Fruit fly (Drosophila melanogaster) whole organism, embryonic: ENCODE measurements around the gene CG5973.
A peak's percentile ranks its signal among the peaks of the same experiment; 100 is the strongest.

Source experiments
- Asciz ChIP-seq: fragments of 200-800 bp; sonication (Bioruptor generic); optimal IDR thresholded peaks from 2 replicates; lab custom pipeline; 2017; ENCODE audit warnings: missing biosample characterization, mild to moderate bottlenecking, missing genetic modification characterization, missing genetic modification reagents
- CG12071 ChIP-seq: fragments of 200-800 bp; sonication (Bioruptor generic); optimal IDR thresholded peaks from 3 replicates; lab custom pipeline; 2018; ENCODE audit warnings: missing biosample characterization, mild to moderate bottlenecking, missing genetic modification characterization
- CG12236 ChIP-seq: fragments of 200-800 bp; sonication (Bioruptor generic); optimal IDR thresholded peaks from 2 replicates; lab custom pipeline; 2016; ENCODE audit warnings: missing biosample characterization, missing genetic modification characterization
- CG12942 ChIP-seq: fragments of 200-800 bp; sonication (Bioruptor generic); optimal IDR thresholded peaks from 3 replicates; lab custom pipeline; 2016; ENCODE audit warnings: missing biosample characterization, missing genetic modification characterization
- CG14441 ChIP-seq: fragments of 200-800 bp; sonication (Bioruptor generic); IDR thresholded peaks from 2 replicates; pipeline ENCODE4 v1.3.6; 2022; ENCODE audit warnings: missing biosample characterization, missing genetic modification characterization
- CG16813 ChIP-seq: fragments of 200-800 bp; sonication (Bioruptor generic); IDR thresholded peaks from 3 replicates; pipeline ENCODE4 v1.3.6; 2022; ENCODE audit warnings: missing biosample characterization, missing genetic modification characterization; ENCODE audit not compliant: partially characterized antibody
- CG32767 ChIP-seq: fragments of 200-800 bp; sonication (Bioruptor generic); IDR thresholded peaks from 2 replicates; pipeline ENCODE4 v1.3.6; 2022; ENCODE audit warnings: missing biosample characterization, missing genetic modification characterization
- CG32772 ChIP-seq: fragments of 200-800 bp; sonication (Bioruptor generic); IDR thresholded peaks from 2 replicates; pipeline ENCODE4 v1.3.6; 2022; ENCODE audit warnings: missing biosample characterization, missing genetic modification characterization
- CG3407 ChIP-seq: fragments of 200-800 bp; sonication (Bioruptor generic); optimal IDR thresholded peaks from 2 replicates; lab custom pipeline; 2018; ENCODE audit warnings: missing biosample characterization, mild to moderate bottlenecking, missing genetic modification characterization
- CG4404 ChIP-seq: fragments of 200-800 bp; sonication (Bioruptor generic); IDR thresholded peaks from 2 replicates; pipeline ENCODE4 v1.3.6; 2022; ENCODE audit warnings: missing biosample characterization, missing genetic modification characterization
- CG4707 ChIP-seq: fragments of 200-800 bp; sonication (Bioruptor generic); optimal IDR thresholded peaks from 2 replicates; lab custom pipeline; 2018; ENCODE audit warnings: missing biosample characterization, mild to moderate bottlenecking, missing genetic modification characterization, moderate library complexity
- CG4854 ChIP-seq: fragments of 200-800 bp; sonication (Bioruptor generic); optimal IDR thresholded peaks from 2 replicates; lab custom pipeline; 2016; ENCODE audit warnings: missing biosample characterization, missing genetic modification characterization, inconsistent platforms
- CG6689 ChIP-seq: fragments of 200-800 bp; sonication (Bioruptor generic); IDR thresholded peaks from 2 replicates; pipeline ENCODE4 v1.3.6; 2022; ENCODE audit warnings: missing biosample characterization, missing genetic modification characterization
- CG7786 ChIP-seq: fragments of 200-800 bp; sonication (Bioruptor generic); optimal IDR thresholded peaks from 2 replicates; lab custom pipeline; 2016; ENCODE audit warnings: missing biosample characterization, missing genetic modification characterization
- CG7928 ChIP-seq: fragments of 200-800 bp; sonication (Bioruptor generic); optimal IDR thresholded peaks from 2 replicates; lab custom pipeline; 2017; ENCODE audit warnings: missing biosample characterization, mild to moderate bottlenecking, missing genetic modification characterization
- CG8089 ChIP-seq: fragments of 200-800 bp; sonication (Bioruptor generic); optimal IDR thresholded peaks from 3 replicates; lab custom pipeline; 2016; ENCODE audit warnings: missing biosample characterization, missing genetic modification characterization
- CG9215 ChIP-seq: fragments of 200-800 bp; sonication (Bioruptor generic); IDR thresholded peaks from 2 replicates; pipeline ENCODE4 v1.3.6; 2022; ENCODE audit warnings: missing biosample characterization, missing genetic modification characterization
- CrebB ChIP-seq: fragments of 200-800 bp; sonication (Bioruptor generic); optimal IDR thresholded peaks from 3 replicates; lab custom pipeline; 2018; ENCODE audit warnings: missing biosample characterization, mild to moderate bottlenecking, missing genetic modification characterization
- D19B ChIP-seq: fragments of 200-800 bp; sonication (Bioruptor generic); optimal IDR thresholded peaks from 2 replicates; lab custom pipeline; 2017; ENCODE audit warnings: missing biosample characterization, mild to moderate bottlenecking, missing genetic modification characterization
- Drgx ChIP-seq: fragments of 200-800 bp; sonication (Bioruptor generic); IDR thresholded peaks from 2 replicates; pipeline ENCODE4 v1.3.6; 2022; ENCODE audit warnings: missing biosample characterization, missing genetic modification characterization
- Gsc ChIP-seq: fragments of 200-800 bp; sonication (Bioruptor generic); IDR thresholded peaks from 2 replicates; pipeline ENCODE4 v1.3.6; 2022; ENCODE audit warnings: missing biosample characterization, missing genetic modification characterization
- H15 ChIP-seq: fragments of 200-800 bp; sonication (Bioruptor generic); IDR thresholded peaks from 3 replicates; pipeline ENCODE4 v1.3.6; 2022; ENCODE audit warnings: missing biosample characterization, missing genetic modification characterization
- Hand ChIP-seq: fragments of 200-800 bp; sonication (Bioruptor generic); optimal IDR thresholded peaks from 2 replicates; lab custom pipeline; 2017; ENCODE audit warnings: mild to moderate bottlenecking, missing biosample characterization, missing genetic modification reagents, missing genetic modification characterization
- Hmr ChIP-seq: fragments of 200-800 bp; sonication (Bioruptor generic); optimal IDR thresholded peaks from 3 replicates; lab custom pipeline; 2017; ENCODE audit warnings: mild to moderate bottlenecking, missing biosample characterization, missing genetic modification reagents, missing genetic modification characterization
- Hr51 ChIP-seq, 2 experiments: fragments of 200-800 bp; sonication (Bioruptor generic); optimal IDR thresholded peaks; 2 replicates in 1 of 2; 3 replicates in 1 of 2; lab custom pipeline; 2016 to 2018; ENCODE audit warnings: missing biosample characterization in 2 of 2, missing genetic modification characterization in 2 of 2, mild to moderate bottlenecking in 1 of 2, moderate library complexity in 1 of 2
- Kr ChIP-seq: fragments of 200-800 bp; sonication (Bioruptor generic); optimal IDR thresholded peaks from 2 replicates; lab custom pipeline; 2017; ENCODE audit warnings: missing biosample characterization, mild to moderate bottlenecking, missing genetic modification characterization
- Meics ChIP-seq: fragments of 200-800 bp; sonication (Bioruptor generic); optimal IDR thresholded peaks from 2 replicates; lab custom pipeline; 2017; ENCODE audit warnings: missing biosample characterization, mild to moderate bottlenecking, missing genetic modification characterization
- Mes4 ChIP-seq: fragments of 200-800 bp; sonication (Bioruptor generic); optimal IDR thresholded peaks from 2 replicates; lab custom pipeline; 2016; ENCODE audit warnings: missing biosample characterization, missing genetic modification characterization
- Rx ChIP-seq: fragments of 200-800 bp; sonication (Bioruptor generic); IDR thresholded peaks from 2 replicates; pipeline ENCODE4 v1.3.6; 2022; ENCODE audit warnings: missing biosample characterization, missing genetic modification characterization
- Scr ChIP-seq: fragments of 200-800 bp; sonication (Bioruptor generic); IDR thresholded peaks from 2 replicates; pipeline ENCODE4 v1.3.6; 2022; ENCODE audit warnings: missing biosample characterization, missing genetic modification characterization; ENCODE audit not compliant: partially characterized antibody
- Sin3A ChIP-seq: fragments of >200 bp; optimal IDR thresholded peaks from 2 replicates; lab custom pipeline; 2018
- Spps ChIP-seq: fragments of 200-800 bp; sonication (Bioruptor generic); optimal IDR thresholded peaks from 2 replicates; lab custom pipeline; 2018; ENCODE audit warnings: missing biosample characterization, mild to moderate bottlenecking, missing genetic modification characterization
- al ChIP-seq: fragments of 200-800 bp; sonication (Bioruptor generic); IDR thresholded peaks from 2 replicates; pipeline ENCODE4 v1.3.6; 2022; ENCODE audit warnings: missing biosample characterization, missing genetic modification characterization
- amos ChIP-seq: fragments of 200-800 bp; sonication (Bioruptor generic); IDR thresholded peaks from 2 replicates; pipeline ENCODE4 v1.3.6; 2022; ENCODE audit warnings: missing biosample characterization, missing genetic modification characterization; ENCODE audit not compliant: partially characterized antibody
- ara ChIP-seq: fragments of 200-800 bp; sonication (Bioruptor generic); IDR thresholded peaks from 2 replicates; pipeline ENCODE4 v1.3.6; 2022; ENCODE audit warnings: missing biosample characterization, missing genetic modification characterization
- bbx ChIP-seq: fragments of 200-800 bp; sonication (Bioruptor generic); IDR thresholded peaks from 2 replicates; pipeline ENCODE4 v1.3.6; 2022; ENCODE audit warnings: missing biosample characterization, missing genetic modification characterization; ENCODE audit not compliant: partially characterized antibody
- bsh ChIP-seq, 2 experiments: fragments of 200-800 bp; sonication (Bioruptor generic); optimal IDR thresholded peaks; 2 replicates each; lab custom pipeline; 2017 to 2018; ENCODE audit warnings: mild to moderate bottlenecking in 2 of 2, missing biosample characterization in 2 of 2, missing genetic modification characterization in 2 of 2, moderate library complexity in 1 of 2
- cato ChIP-seq: fragments of 200-800 bp; sonication (Bioruptor generic); optimal IDR thresholded peaks from 2 replicates; lab custom pipeline; 2016; ENCODE audit warnings: missing biosample characterization, missing genetic modification characterization, borderline replicate concordance
- chn ChIP-seq: fragments of 200-800 bp; sonication (Bioruptor generic); optimal IDR thresholded peaks from 2 replicates; lab custom pipeline; 2016; ENCODE audit warnings: missing biosample characterization, missing genetic modification characterization
- dati ChIP-seq: fragments of 200-800 bp; sonication (Bioruptor generic); IDR thresholded peaks from 2 replicates; pipeline ENCODE4 v1.3.6; 2022; ENCODE audit warnings: missing biosample characterization, missing genetic modification characterization
- gem ChIP-seq: fragments of 200-800 bp; sonication (Bioruptor generic); optimal IDR thresholded peaks from 2 replicates; lab custom pipeline; 2019; ENCODE audit warnings: missing biosample characterization, mild to moderate bottlenecking, missing genetic modification characterization, moderate library complexity
- h ChIP-seq: fragments of >200 bp; optimal IDR thresholded peaks from 2 replicates; lab custom pipeline; 2017
- kah ChIP-seq: fragments of 200-800 bp; sonication (Bioruptor generic); optimal IDR thresholded peaks from 2 replicates; lab custom pipeline; 2018; ENCODE audit warnings: missing biosample characterization, mild to moderate bottlenecking, missing genetic modification characterization
- p53 ChIP-seq: fragments of 200-800 bp; sonication (Bioruptor generic); optimal IDR thresholded peaks from 2 replicates; lab custom pipeline; 2016; ENCODE audit warnings: missing biosample characterization, missing genetic modification characterization
- pho ChIP-seq: fragments of 200-800 bp; sonication (Bioruptor generic); optimal IDR thresholded peaks from 2 replicates; lab custom pipeline; 2016; ENCODE audit warnings: missing biosample characterization, missing genetic modification characterization
- prd ChIP-seq, 3 experiments: fragments of >200 bp in 2 of 3; fragments of 200-800 bp in 1 of 3; sonication (Bioruptor generic) in 1 of 3; optimal IDR thresholded peaks in 2 of 3; IDR thresholded peaks in 1 of 3; 2 replicates in 2 of 3; 3 replicates in 1 of 3; pipeline versions ENCODE4 v1.3.6 to Lab custom; 2017 to 2022; ENCODE audit warnings: missing biosample characterization in 1 of 3, missing genetic modification characterization in 1 of 3
- rib ChIP-seq: fragments of 200-800 bp; sonication (Bioruptor generic); IDR thresholded peaks from 2 replicates; pipeline ENCODE4 v1.3.6; 2022; ENCODE audit warnings: missing biosample characterization, missing genetic modification characterization
- seq ChIP-seq: fragments of 200-800 bp; sonication (Bioruptor generic); IDR thresholded peaks from 2 replicates; pipeline ENCODE4 v1.3.6; 2022; ENCODE audit warnings: missing biosample characterization, missing genetic modification characterization
- sna ChIP-seq: fragments of 200-800 bp; sonication (Bioruptor generic); IDR thresholded peaks from 2 replicates; pipeline ENCODE4 v1.3.6; 2022; ENCODE audit warnings: missing biosample characterization, missing genetic modification characterization; ENCODE audit not compliant: partially characterized antibody
- ttk ChIP-seq: fragments of 200-800 bp; sonication (Bioruptor generic); IDR thresholded peaks from 2 replicates; pipeline ENCODE4 v2.1.2; 2022; ENCODE audit warnings: missing biosample characterization, missing genetic modification characterization
- zfh1 ChIP-seq: fragments of 200-800 bp; sonication (Bioruptor generic); IDR thresholded peaks from 3 replicates; pipeline ENCODE4 v1.3.6; 2022; ENCODE audit warnings: missing biosample characterization, missing genetic modification characterization

CG5973 gene

dm6 chr2L:7491902-7492301, 54.6 kb downstream of the CG5973 start (continued):
- no peak for TF ChIP-seq CG16813
- TF ChIP-seq CG12071 (GFP tag; lab: Kevin White, UChicago) = no peak
- peak; percentile 40; the same call in 1 of the 2 replicates for TF ChIP-seq Rx
- peak; percentile 33 for TF ChIP-seq Asciz
- TF ChIP-seq Drgx (GFP tag; lab: Robert Waterston, UW) = peak; percentile 57
- no peak for TF ChIP-seq D19B (GFP tag; lab: Kevin White, UChicago)
- peak in 1 of 2 experiments; percentile 65 for TF ChIP-seq bsh (GFP tag; optimal IDR thresholded peaks at IDR 0.05; lab: Kevin White, UChicago)
- TF ChIP-seq ara (GFP tag; lab: Robert Waterston, UW) = peak; percentile 57; the same call in 1 of the 2 replicates
- TF ChIP-seq p53 = no peak
- peak; percentile 10 for TF ChIP-seq kah (GFP tag; lab: Kevin White, UChicago)
- no peak for TF ChIP-seq CG7928
- TF ChIP-seq ttk (GFP tag; lab: Robert Waterston, UW) = no peak
- TF ChIP-seq zfh1 = peak; percentile 36; the same call in 1 of the 3 replicates
- TF ChIP-seq Scr (GFP tag; lab: Robert Waterston, UW) = no peak
- TF ChIP-seq seq = peak; percentile 68
- no peak for TF ChIP-seq Kr (GFP tag; lab: Kevin White, UChicago)
- no peak for TF ChIP-seq CG4854 (GFP tag; lab: Kevin White, UChicago)
- TF ChIP-seq amos (GFP tag; lab: Robert Waterston, UW) = no peak
- TF ChIP-seq Gsc (GFP tag; lab: Robert Waterston, UW) = no peak
- peak; percentile 37; the same call in 1 of the 2 replicates for TF ChIP-seq al (GFP tag; lab: Robert Waterston, UW)
- TF ChIP-seq CG8089 (GFP tag; lab: Kevin White, UChicago) = no peak
- no peak for TF ChIP-seq CG4707 (GFP tag; lab: Kevin White, UChicago)
- 0 out of 3 replicates have a peak, but pooled peaks have one; percentile 58 for TF ChIP-seq H15 (GFP tag; lab: Robert Waterston, UW)
- peak; percentile 55 for TF ChIP-seq Meics
- TF ChIP-seq pho (GFP tag; lab: Kevin White, UChicago) = no peak
- no peak for TF ChIP-seq h (lab: Kevin White, UChicago)
- no peak for TF ChIP-seq prd (optimal IDR thresholded peaks at IDR 0.05; lab: Kevin White, UChicago)
- TF ChIP-seq prd (GFP tag; IDR thresholded peaks at IDR 0.05; lab: Robert Waterston, UW) = peak; percentile 64; the same call in 2 of the 3 replicates
- TF ChIP-seq Mes4 (GFP tag; lab: Kevin White, UChicago) = no peak
- peak; percentile 16 for TF ChIP-seq CG3407 (GFP tag; lab: Kevin White, UChicago)
- peak; percentile 74 for TF ChIP-seq CG14441 (GFP tag; lab: Robert Waterston, UW)
- no peak for TF ChIP-seq Sin3A (lab: Kevin White, UChicago)
- no peak for TF ChIP-seq rib
- peak; percentile 16 for TF ChIP-seq Hmr (GFP tag; lab: Kevin White, UChicago)
- no peak for TF ChIP-seq chn (GFP tag; lab: Kevin White, UChicago)
- no peak for TF ChIP-seq bbx
- no peak for TF ChIP-seq Spps
- TF ChIP-seq CG12236 (GFP tag; lab: Kevin White, UChicago) = no peak
- no peak for TF ChIP-seq CG9215 (GFP tag; lab: Robert Waterston, UW)
- 0 out of 2 replicates have a peak, but pooled peaks have one; percentile 18 for TF ChIP-seq dati (GFP tag; lab: Robert Waterston, UW)
- TF ChIP-seq gem = peak; percentile 81
- peak in 1 of 2 experiments; percentile 73 for TF ChIP-seq Hr51 (GFP tag; optimal IDR thresholded peaks at IDR 0.05; lab: Kevin White, UChicago)
- TF ChIP-seq CG12942 = no peak
- TF ChIP-seq CG7786 (GFP tag; lab: Kevin White, UChicago) = no peak
- TF ChIP-seq CG4404 (GFP tag; lab: Robert Waterston, UW) = no peak
- TF ChIP-seq sna (GFP tag; lab: Robert Waterston, UW) = no peak
- TF ChIP-seq CG32767 (GFP tag; lab: Robert Waterston, UW) = peak; percentile 51; the same call in 1 of the 2 replicates
- TF ChIP-seq CG6689 (GFP tag; lab: Robert Waterston, UW) = peak; percentile 66
- no peak for TF ChIP-seq cato (GFP tag; lab: Kevin White, UChicago)
- TF ChIP-seq CG32772 = no peak
- no peak for TF ChIP-seq CrebB
- TF ChIP-seq Hand = no peak
